Fruit fly (Drosophila melanogaster): ENCODE measurements around the gene bif.

The bif gene

DNA sequence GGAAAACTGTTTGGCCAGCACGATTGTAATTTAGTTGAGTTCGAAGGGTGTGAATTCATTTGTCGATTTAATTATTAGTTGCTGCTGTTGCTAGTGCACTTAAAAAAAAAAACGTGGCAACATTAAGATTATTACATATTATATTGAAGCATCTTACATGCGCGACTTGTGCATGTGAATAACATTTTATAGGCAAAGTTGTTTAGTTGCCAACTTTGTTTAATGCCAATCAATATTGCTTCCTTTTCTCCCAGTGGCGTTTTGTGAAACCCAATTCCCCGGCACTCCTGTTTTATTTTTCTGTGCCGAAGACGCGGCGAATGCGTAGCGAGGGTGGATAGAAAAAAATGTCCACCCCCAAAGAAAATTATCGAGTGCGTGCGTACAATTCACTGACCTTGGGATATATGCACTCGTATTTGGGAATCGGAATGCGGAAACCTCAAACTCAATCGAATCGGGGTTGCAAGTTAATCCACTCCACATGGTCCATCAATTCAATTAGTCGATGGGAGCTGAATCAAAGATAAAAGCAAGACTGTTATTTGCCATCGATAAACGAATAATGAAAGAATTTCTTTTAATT, 49.7 kb upstream of the bif start (continued):
- no peak for TF ChIP-seq Fer2 (tag; optimal IDR thresholded peaks at IDR 0.05)
- peak; percentile 31 for TF ChIP-seq CG33213 (GFP tag; optimal IDR thresholded peaks at IDR 0.05)
- no peak for TF ChIP-seq CG12104 (GFP tag; optimal IDR thresholded peaks at IDR 0.05)
- peak; percentile 70 for TF ChIP-seq zf30C (GFP tag; optimal IDR thresholded peaks at IDR 0.05)
- no peak for TF ChIP-seq cwo (GFP tag; optimal IDR thresholded peaks at IDR 0.05)
- TF ChIP-seq Vsx1 (GFP tag; optimal IDR thresholded peaks at IDR 0.05), result no peak
- no peak for TF ChIP-seq HmgD (GFP tag; optimal IDR thresholded peaks at IDR 0.05)
- no peak for TF ChIP-seq CG9609 (GFP tag; optimal IDR thresholded peaks at IDR 0.05)
- TF ChIP-seq CG6813 (GFP tag; optimal IDR thresholded peaks at IDR 0.05), result peak; percentile 57
- TF ChIP-seq CG6272 (GFP tag; IDR thresholded peaks at IDR 0.05), result 0 out of 2 replicates have a peak, but pooled peaks have one; percentile 30
- TF ChIP-seq ATbp (GFP tag; optimal IDR thresholded peaks at IDR 0.05), result peak; percentile 59
- TF ChIP-seq CG32772 (GFP tag; IDR thresholded peaks at IDR 0.05), result peak; percentile 52
- TF ChIP-seq CG11504 (tag; optimal IDR thresholded peaks at IDR 0.05), result peak; percentile 66
- peak; percentile 20 for TF ChIP-seq CG8924 (tag; optimal IDR thresholded peaks at IDR 0.05)
- peak; percentile 65 for TF ChIP-seq CG2712 (tag; optimal IDR thresholded peaks at IDR 0.05)
- TF ChIP-seq CG18262 (tag; optimal IDR thresholded peaks at IDR 0.05), result peak; percentile 64
- peak; percentile 81 for TF ChIP-seq zfh1 (GFP tag; IDR thresholded peaks at IDR 0.05)
- TF ChIP-seq CG2199 (GFP tag; IDR thresholded peaks at IDR 0.05), result 0 out of 3 replicates have a peak, but pooled peaks have one; percentile 43
- no peak for TF ChIP-seq CG7987 (GFP tag; optimal IDR thresholded peaks at IDR 0.05)
- TF ChIP-seq CG2129 (GFP tag; IDR thresholded peaks at IDR 0.05; ENCODE audit: partially characterized antibody), result no peak
- TF ChIP-seq unc-4 (GFP tag; IDR thresholded peaks at IDR 0.05; ENCODE audit: partially characterized antibody), result no peak
- peak; percentile 73 for TF ChIP-seq Blimp-1 (GFP tag; optimal IDR thresholded peaks at IDR 0.05)
- TF ChIP-seq NC2β (GFP tag; optimal IDR thresholded peaks at IDR 0.05), result peak; percentile 53
- TF ChIP-seq BtbVII (GFP tag; optimal IDR thresholded peaks at IDR 0.05), result no peak
- no peak for TF ChIP-seq CG2116 (GFP tag; optimal IDR thresholded peaks at IDR 0.05)
- peak; percentile 17 for TF ChIP-seq CG17802 (tag; optimal IDR thresholded peaks at IDR 0.05)
- no peak for TF ChIP-seq pzg (GFP tag; optimal IDR thresholded peaks at IDR 0.05)
- no peak for TF ChIP-seq CG17568 (GFP tag; optimal IDR thresholded peaks at IDR 0.05)
- no peak for TF ChIP-seq Bteb2 (GFP tag; optimal IDR thresholded peaks at IDR 0.05)
- no peak for TF ChIP-seq HmgZ (tag; optimal IDR thresholded peaks at IDR 0.05)
- TF ChIP-seq CG12236 (GFP tag; optimal IDR thresholded peaks at IDR 0.05), result peak; percentile 33
- TF ChIP-seq CG17912 (GFP tag; optimal IDR thresholded peaks at IDR 0.05), result no peak
- TF ChIP-seq sima (GFP tag; optimal IDR thresholded peaks at IDR 0.05), result no peak
- peak; percentile 61 for TF ChIP-seq CG17359 (tag; optimal IDR thresholded peaks at IDR 0.05)
- TF ChIP-seq Ssrp (tag; optimal IDR thresholded peaks at IDR 0.05), result peak; percentile 65
- peak; percentile 54 for TF ChIP-seq CG6254 (GFP tag; optimal IDR thresholded peaks at IDR 0.05)
- TF ChIP-seq bbx (GFP tag; IDR thresholded peaks at IDR 0.05; ENCODE audit: partially characterized antibody), result no peak
- no peak for TF ChIP-seq fru (optimal IDR thresholded peaks at IDR 0.05)
- peak; percentile 64; the same call in 1 of the 3 replicates for TF ChIP-seq CG11456 (GFP tag; IDR thresholded peaks at IDR 0.05)
- peak; percentile 2 for TF ChIP-seq dm (GFP tag; optimal IDR thresholded peaks at IDR 0.05)
- peak; percentile 28 for TF ChIP-seq ewg (GFP tag; optimal IDR thresholded peaks at IDR 0.05)
- TF ChIP-seq Atf3 (GFP tag; optimal IDR thresholded peaks at IDR 0.05), result peak; percentile 40
- TF ChIP-seq CG13296 (GFP tag; optimal IDR thresholded peaks at IDR 0.05), result no peak
- no peak for TF ChIP-seq CG6683 (GFP tag; optimal IDR thresholded peaks at IDR 0.05)
- TF ChIP-seq Ptx1 (GFP tag; IDR thresholded peaks at IDR 0.05), result peak; percentile 44; the same call in 1 of the 2 replicates
- no peak for TF ChIP-seq D19B (GFP tag; optimal IDR thresholded peaks at IDR 0.05)
- no peak for TF ChIP-seq mirr (GFP tag; optimal IDR thresholded peaks at IDR 0.05)
- no peak for TF ChIP-seq Adf1 (GFP tag; IDR thresholded peaks at IDR 0.05)
- TF ChIP-seq bcd (GFP tag; optimal IDR thresholded peaks at IDR 0.05), result peak; percentile 29

All from whole organism, embryonic.